Worm (Caenorhabditis elegans) whole organism, L3 larva: ENCODE measurements around the gene try-1.

Experiments used
- ZK546.5 ChIP-seq: sonication (generic microtip); optimal IDR thresholded peaks from 2 replicates; lab custom pipeline; 2017; ENCODE audit warnings: missing biosample characterization, missing genetic modification characterization
- ama-1 ChIP-seq: fragments of 150-350 bp; optimal IDR thresholded peaks from 2 replicates; lab custom pipeline; 2018
- ceh-28 ChIP-seq: fragments of 150-350 bp; optimal IDR thresholded peaks from 2 replicates; lab custom pipeline; 2014; ENCODE audit warnings: missing biosample characterization, missing genetic modification reagents, missing genetic modification characterization
- ceh-82 ChIP-seq: fragments of 150-350 bp; optimal IDR thresholded peaks from 2 replicates; lab custom pipeline; 2014; ENCODE audit warnings: missing biosample characterization, missing genetic modification characterization
- ceh-9 ChIP-seq: sonication (generic microtip); optimal IDR thresholded peaks from 2 replicates; lab custom pipeline; 2018; ENCODE audit warnings: missing biosample characterization, missing genetic modification characterization
- daf-12 ChIP-seq: fragments of 150-350 bp; optimal IDR thresholded peaks from 2 replicates; lab custom pipeline; 2014; ENCODE audit warnings: missing biosample characterization, missing genetic modification reagents, missing genetic modification characterization
- egl-27 ChIP-seq: sonication (generic microtip); optimal IDR thresholded peaks from 4 replicates; lab custom pipeline; 2017; ENCODE audit warnings: missing biosample characterization, missing genetic modification reagents, missing genetic modification characterization
- elt-1 ChIP-seq: fragments of 150-350 bp; optimal IDR thresholded peaks from 2 replicates; lab custom pipeline; 2014; ENCODE audit warnings: missing biosample characterization, missing genetic modification characterization
- elt-2 ChIP-seq: sonication (generic microtip); optimal IDR thresholded peaks from 2 replicates; lab custom pipeline; 2016; ENCODE audit warnings: missing genetic modification reagents, mild to moderate bottlenecking, missing genetic modification characterization, missing compliant biosample characterization
- elt-3 ChIP-seq, 3 experiments: fragments of 150-350 bp in 1 of 3; sonication (generic microtip) in 2 of 3; optimal IDR thresholded peaks; 2 replicates in 2 of 3; 4 replicates in 1 of 3; lab custom pipeline; 2014 to 2017; ENCODE audit warnings: missing biosample characterization in 3 of 3, missing genetic modification characterization in 3 of 3
- eor-1 ChIP-seq, 2 experiments: fragments of 150-350 bp; optimal IDR thresholded peaks; 2 replicates each; lab custom pipeline; 2014 to 2018; ENCODE audit warnings: missing biosample characterization in 2 of 2, missing genetic modification characterization in 2 of 2
- fkh-10 ChIP-seq: sonication (generic microtip); optimal IDR thresholded peaks from 2 replicates; lab custom pipeline; 2017; ENCODE audit warnings: missing biosample characterization, missing genetic modification reagents, missing genetic modification characterization
- fkh-2 ChIP-seq: fragments of 150-350 bp; optimal IDR thresholded peaks from 2 replicates; lab custom pipeline; 2014; ENCODE audit warnings: missing biosample characterization, missing genetic modification reagents, missing genetic modification characterization
- fos-1 ChIP-seq: fragments of 150-350 bp; optimal IDR thresholded peaks from 2 replicates; lab custom pipeline; 2014; ENCODE audit warnings: missing biosample characterization, missing genetic modification characterization
- hmg-11 ChIP-seq: sonication (generic microtip); optimal IDR thresholded peaks from 2 replicates; lab custom pipeline; 2016; ENCODE audit warnings: missing genetic modification characterization, missing compliant biosample characterization
- lin-15B ChIP-seq: fragments of 150-350 bp; optimal IDR thresholded peaks from 2 replicates; lab custom pipeline; 2014; ENCODE audit warnings: missing biosample characterization, missing genetic modification characterization
- lin-39 ChIP-seq: fragments of 150-350 bp; optimal IDR thresholded peaks from 2 replicates; lab custom pipeline; 2018; ENCODE audit warnings: missing biosample characterization, missing genetic modification reagents, missing genetic modification characterization
- lsy-12 ChIP-seq: sonication (generic microtip); optimal IDR thresholded peaks from 2 replicates; lab custom pipeline; 2016; ENCODE audit warnings: mild to moderate bottlenecking, missing genetic modification characterization, missing compliant biosample characterization
- mml-1 ChIP-seq: fragments of 150-350 bp; sonication (generic microtip); optimal IDR thresholded peaks from 3 replicates; lab custom pipeline; 2014; ENCODE audit warnings: missing biosample characterization, missing genetic modification characterization
- nfya-1 ChIP-seq: sonication (generic microtip); optimal IDR thresholded peaks from 2 replicates; lab custom pipeline; 2017; ENCODE audit warnings: missing genetic modification characterization, mild to moderate bottlenecking, missing compliant biosample characterization, antibody characterized with exemption, moderate library complexity; ENCODE audit not compliant: insufficient read depth
- nhr-11 ChIP-seq: fragments of 150-350 bp; optimal IDR thresholded peaks from 2 replicates; lab custom pipeline; 2014; ENCODE audit warnings: missing biosample characterization, missing genetic modification characterization
- nhr-12 ChIP-seq: fragments of 150-350 bp; optimal IDR thresholded peaks from 2 replicates; lab custom pipeline; 2014; ENCODE audit warnings: missing biosample characterization, missing genetic modification characterization
- nhr-23 ChIP-seq: fragments of 150-350 bp; optimal IDR thresholded peaks from 2 replicates; lab custom pipeline; 2014; ENCODE audit warnings: missing biosample characterization, missing genetic modification reagents, missing genetic modification characterization
- nhr-237 ChIP-seq: fragments of 150-350 bp; optimal IDR thresholded peaks from 2 replicates; lab custom pipeline; 2014; ENCODE audit warnings: missing biosample characterization, missing genetic modification characterization
- nhr-25 ChIP-seq: sonication (generic microtip); optimal IDR thresholded peaks from 2 replicates; lab custom pipeline; 2017; ENCODE audit warnings: missing biosample characterization, missing genetic modification characterization
- nhr-43 ChIP-seq: sonication (generic microtip); optimal IDR thresholded peaks from 2 replicates; lab custom pipeline; 2016; ENCODE audit warnings: mild to moderate bottlenecking, missing genetic modification characterization, missing compliant biosample characterization; ENCODE audit not compliant: poor library complexity, severe bottlenecking
- nhr-67 ChIP-seq: fragments of 150-350 bp; optimal IDR thresholded peaks from 2 replicates; lab custom pipeline; 2014; ENCODE audit warnings: missing biosample characterization, missing genetic modification characterization
- nhr-77 ChIP-seq: fragments of 150-350 bp; optimal IDR thresholded peaks from 2 replicates; lab custom pipeline; 2014; ENCODE audit warnings: missing biosample characterization, missing genetic modification characterization
- pha-4 ChIP-seq: fragments of 150-350 bp; optimal IDR thresholded peaks from 2 replicates; lab custom pipeline; 2014; ENCODE audit warnings: missing biosample characterization, missing genetic modification reagents, missing genetic modification characterization
- pqm-1 ChIP-seq: fragments of 150-350 bp; optimal IDR thresholded peaks from 2 replicates; lab custom pipeline; 2017; ENCODE audit warnings: missing biosample characterization, missing genetic modification characterization, inconsistent platforms
- skn-1 ChIP-seq: fragments of 150-350 bp; optimal IDR thresholded peaks from 2 replicates; lab custom pipeline; 2014; ENCODE audit warnings: missing biosample characterization, missing genetic modification characterization
- snpc-4 ChIP-seq: fragments of 150-350 bp; optimal IDR thresholded peaks from 2 replicates; lab custom pipeline; 2014; ENCODE audit warnings: missing biosample characterization, missing genetic modification characterization
- unc-39 ChIP-seq: sonication (generic microtip); optimal IDR thresholded peaks from 4 replicates; lab custom pipeline; 2017; ENCODE audit warnings: missing biosample characterization, missing genetic modification characterization
- unc-62 ChIP-seq: fragments of 150-350 bp; sonication (generic microtip); optimal IDR thresholded peaks from 4 replicates; lab custom pipeline; 2014; ENCODE audit warnings: missing biosample characterization, missing genetic modification reagents, missing genetic modification characterization
- zag-1 ChIP-seq: fragments of 150-350 bp; optimal IDR thresholded peaks from 2 replicates; lab custom pipeline; 2014; ENCODE audit warnings: missing biosample characterization, missing genetic modification characterization
- ztf-11 ChIP-seq: fragments of 150-350 bp; optimal IDR thresholded peaks from 2 replicates; lab custom pipeline; 2014; ENCODE audit warnings: missing biosample characterization, missing genetic modification characterization

try-1 gene

DNA sequence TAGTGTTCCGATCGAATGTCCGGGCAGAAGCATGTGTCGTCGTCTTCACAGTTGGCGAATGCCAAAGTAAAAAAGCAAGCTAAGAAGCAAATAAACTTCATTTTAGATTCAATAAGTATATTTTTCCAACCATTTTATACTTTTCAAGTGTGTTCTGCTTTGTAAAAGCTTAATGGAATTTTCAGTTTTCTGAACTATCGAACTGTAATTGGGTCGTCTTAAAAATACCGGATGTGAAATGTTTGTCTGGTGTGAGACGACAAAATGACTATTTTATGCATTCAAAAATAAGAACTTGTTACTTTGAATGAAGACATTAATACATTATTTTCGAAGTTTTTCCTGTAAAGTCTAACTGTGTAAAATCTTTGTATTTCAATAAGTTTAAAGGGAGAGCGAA, 49.3 kb upstream of the try-1 start, which contains the start of gene F59A6.11:
Gene F59A6.11, minus strand, starts transcription at position 101 of the 400 bp plus-strand sequence.
- no peak for TF ChIP-seq nhr-25 (tag; lab: Kevin White, UChicago)
- no peak for TF ChIP-seq fos-1
- TF ChIP-seq ceh-9 (tag; lab: Kevin White, UChicago): no peak
- TF ChIP-seq lsy-12 (tag; lab: Kevin White, UChicago): no peak
- no peak for TF ChIP-seq ceh-28
- TF ChIP-seq nhr-23 (tag; lab: Kevin White, UChicago): no peak
- no peak for TF ChIP-seq elt-3 (tag; optimal IDR thresholded peaks at IDR 0.05; lab: Kevin White, UChicago)
- TF ChIP-seq ztf-11 (tag; lab: Kevin White, UChicago): no peak
- TF ChIP-seq ZK546.5 (tag; lab: Kevin White, UChicago): no peak
- no peak for TF ChIP-seq snpc-4
- TF ChIP-seq zag-1 (tag; lab: Kevin White, UChicago): no peak
- TF ChIP-seq lin-39 (tag; lab: Kevin White, UChicago): no peak
- TF ChIP-seq nhr-67 (tag; lab: Kevin White, UChicago): no peak
- TF ChIP-seq nhr-12 (tag; lab: Kevin White, UChicago): no peak
- no peak for TF ChIP-seq elt-2 (tag; lab: Kevin White, UChicago)
- no peak for TF ChIP-seq pha-4 (tag; lab: Kevin White, UChicago)
- TF ChIP-seq fkh-2 (tag; lab: Kevin White, UChicago): no peak
- TF ChIP-seq nhr-43 (tag; lab: Kevin White, UChicago): no peak
- no peak for TF ChIP-seq nhr-77 (tag; lab: Kevin White, UChicago)
- TF ChIP-seq fkh-10 (GFP tag; lab: Kevin White, UChicago): no peak

DNA sequence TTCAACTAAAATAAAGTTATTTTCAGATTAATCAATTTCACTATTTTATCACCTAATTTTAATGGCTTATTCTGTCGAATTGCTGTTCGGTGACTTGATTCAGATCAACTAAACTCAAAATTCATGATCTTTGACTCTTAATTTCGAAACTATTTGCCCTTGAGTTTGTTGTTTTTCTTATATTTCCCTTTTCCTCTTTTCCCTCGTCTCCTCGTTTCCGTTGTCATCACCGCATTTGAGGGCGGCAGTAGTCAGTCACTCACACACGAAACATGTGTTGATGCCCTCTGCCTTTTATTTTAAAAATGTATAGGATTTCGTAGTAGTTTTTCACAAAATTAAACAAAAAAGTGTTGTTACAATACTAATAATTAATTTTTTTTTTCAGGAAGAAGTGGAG, 45.6 kb upstream of the try-1 start, which contains the start of gene rnh-1.0:
Gene rnh-1.0, plus strand, starts transcription at position 389 of the 400 bp plus-strand sequence.
- TF ChIP-seq egl-27 (tag; lab: Kevin White, UChicago): no peak
- peak; percentile 1 for TF ChIP-seq nhr-25 (tag; lab: Kevin White, UChicago)
- TF ChIP-seq elt-2 (tag; lab: Kevin White, UChicago): no peak
- TF ChIP-seq ceh-82 (tag; lab: Kevin White, UChicago): no peak
- TF ChIP-seq daf-12 (tag; lab: Kevin White, UChicago): no peak
- no peak for TF ChIP-seq ama-1 (lab: Kevin White, UChicago)
- TF ChIP-seq ceh-9 (tag; lab: Kevin White, UChicago): no peak
- TF ChIP-seq nfya-1 (tag; lab: Kevin White, UChicago): peak; percentile 3
- no peak for TF ChIP-seq fos-1
- TF ChIP-seq fkh-10 (GFP tag; lab: Kevin White, UChicago): no peak
- TF ChIP-seq mml-1 (tag; lab: Kevin White, UChicago): no peak
- TF ChIP-seq skn-1 (tag; lab: Kevin White, UChicago): no peak
- TF ChIP-seq nhr-237: no peak
- no peak for TF ChIP-seq unc-62 (GFP tag; lab: Kevin White, UChicago)
- TF ChIP-seq nhr-11 (tag; lab: Kevin White, UChicago): no peak
- TF ChIP-seq nhr-67 (tag; lab: Kevin White, UChicago): no peak
- TF ChIP-seq pha-4 (tag; lab: Kevin White, UChicago): peak; percentile 5
- TF ChIP-seq elt-1: no peak
- TF ChIP-seq eor-1 (tag; optimal IDR thresholded peaks at IDR 0.05; lab: Kevin White, UChicago): no peak

DNA sequence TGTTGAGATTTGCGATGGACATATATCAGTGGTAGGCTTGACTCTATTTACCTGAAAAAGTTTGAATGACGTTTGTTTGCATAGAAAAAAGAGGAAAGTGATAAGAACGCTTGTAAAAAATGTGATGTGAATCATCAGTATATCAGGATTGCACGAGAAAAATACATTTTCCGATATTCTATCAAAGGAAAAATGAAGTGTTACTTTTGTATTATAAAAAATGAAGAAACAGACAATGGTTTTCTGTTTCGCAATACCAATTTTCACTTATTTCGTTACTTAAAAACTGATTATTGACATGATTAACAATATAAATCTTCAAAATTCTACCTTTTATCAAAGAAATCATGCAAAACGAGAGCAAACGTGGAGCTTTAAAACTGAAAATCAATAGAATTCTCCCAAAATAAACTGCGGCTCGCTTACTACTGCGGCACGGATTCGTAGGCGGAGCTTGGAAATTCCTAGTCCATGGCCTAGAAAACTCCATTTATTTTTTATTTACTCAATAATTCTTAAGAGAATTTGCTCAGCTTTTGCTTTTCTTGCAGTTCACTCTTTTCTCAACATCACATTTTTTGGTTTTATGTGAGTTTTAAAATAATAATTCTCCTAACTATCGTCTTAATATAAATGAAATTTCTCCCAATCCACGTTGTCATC, 44.3 kb upstream of the try-1 start, which contains the start of the genes eif-1 and vps-24:
Gene eif-1, minus strand, starts transcription at position 51 of the 663 bp plus-strand sequence.
Gene vps-24, plus strand, starts transcription at position 469 of the 663 bp plus-strand sequence.
- TF ChIP-seq zag-1 (tag; lab: Kevin White, UChicago) (no peak), snpc-4 (peak; percentile 74), lin-15B (tag; lab: Kevin White, UChicago) (peak; percentile 73), nhr-25 (tag; lab: Kevin White, UChicago) (peak; percentile 35), pha-4 (tag; lab: Kevin White, UChicago) (peak; percentile 64), elt-2 (tag; lab: Kevin White, UChicago) (peak; percentile 38), hmg-11 (peak; percentile 80), nhr-23 (tag; lab: Kevin White, UChicago) (no peak), nhr-12 (tag; lab: Kevin White, UChicago) (no peak), nhr-237 (no peak), nfya-1 (tag; lab: Kevin White, UChicago) (peak; percentile 70)

DNA sequence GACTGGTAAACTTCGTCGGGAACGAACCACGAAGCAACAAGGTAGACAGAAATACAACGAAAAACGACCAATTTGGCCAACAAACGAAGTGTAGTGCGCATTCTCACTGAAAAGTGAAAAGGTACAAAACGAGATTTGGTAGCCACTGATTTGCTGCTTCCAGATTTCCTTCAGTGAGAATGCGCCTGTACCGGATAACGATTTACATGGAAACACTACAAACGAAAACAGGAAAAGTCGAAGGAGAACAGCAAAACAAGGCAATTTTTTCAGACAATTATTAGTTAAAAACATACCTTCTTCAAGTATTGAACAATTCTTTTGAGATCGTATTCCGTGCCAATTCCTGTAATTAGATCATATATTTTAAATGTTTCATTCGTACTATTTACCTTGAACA, 43.6 kb upstream of the try-1 start, which contains the start of gene pigb-1:
Gene pigb-1, minus strand, starts transcription at position 101 of the 400 bp plus-strand sequence.
- TF ChIP-seq nhr-12 (tag; lab: Kevin White, UChicago) (no peak), skn-1 (tag; lab: Kevin White, UChicago) (no peak), unc-62 (GFP tag; lab: Kevin White, UChicago) (no peak), pqm-1 (no peak), unc-39 (no peak)
